Worm (Caenorhabditis elegans) whole organism, L2 larva: ENCODE measurements around the gene K10B3.5.

ENCODE experiments used
- ama-1 ChIP-seq: fragments of 150-350 bp; optimal IDR thresholded peaks from 2 replicates; lab custom pipeline; 2018; ENCODE audit warnings: inconsistent platforms
- ceh-82 ChIP-seq: fragments of 150-350 bp; optimal IDR thresholded peaks from 2 replicates; lab custom pipeline; 2014; ENCODE audit warnings: missing biosample characterization, missing genetic modification characterization
- dmd-4 ChIP-seq: sonication (generic microtip); optimal IDR thresholded peaks from 2 replicates; lab custom pipeline; 2017; ENCODE audit warnings: missing biosample characterization, missing genetic modification characterization
- egl-27 ChIP-seq: sonication (generic microtip); optimal IDR thresholded peaks from 3 replicates; lab custom pipeline; 2017; ENCODE audit warnings: missing biosample characterization, missing genetic modification reagents, missing genetic modification characterization
- gmeb-1 ChIP-seq: fragments of 150-350 bp; optimal IDR thresholded peaks from 2 replicates; lab custom pipeline; 2014; ENCODE audit warnings: missing biosample characterization, missing genetic modification characterization
- lin-39 ChIP-seq: fragments of 150-350 bp; optimal IDR thresholded peaks from 2 replicates; lab custom pipeline; 2014; ENCODE audit warnings: missing biosample characterization, missing genetic modification reagents, missing genetic modification characterization
- mdl-1 ChIP-seq, 2 experiments: fragments of 150-350 bp in 1 of 2; sonication (generic microtip) in 1 of 2; optimal IDR thresholded peaks; 2 replicates each; lab custom pipeline; 2017; ENCODE audit warnings: missing biosample characterization in 2 of 2, missing genetic modification characterization in 2 of 2
- nhr-10 ChIP-seq: sonication (generic microtip); optimal IDR thresholded peaks from 2 replicates; lab custom pipeline; 2017; ENCODE audit warnings: missing biosample characterization, missing genetic modification characterization
- nhr-237 ChIP-seq: fragments of 150-350 bp; optimal IDR thresholded peaks from 2 replicates; lab custom pipeline; 2014; ENCODE audit warnings: missing biosample characterization, missing genetic modification characterization
- nhr-6 ChIP-seq: fragments of 150-350 bp; optimal IDR thresholded peaks from 2 replicates; lab custom pipeline; 2014; ENCODE audit warnings: missing biosample characterization, missing genetic modification characterization
- peb-1 ChIP-seq: fragments of 150-350 bp; optimal IDR thresholded peaks from 2 replicates; lab custom pipeline; 2014; ENCODE audit warnings: missing biosample characterization, missing genetic modification characterization
- snpc-4 ChIP-seq: fragments of 150-350 bp; optimal IDR thresholded peaks from 2 replicates; lab custom pipeline; 2014; ENCODE audit warnings: missing biosample characterization, missing genetic modification characterization
- unc-39 ChIP-seq: fragments of 150-350 bp; optimal IDR thresholded peaks from 2 replicates; lab custom pipeline; 2014; ENCODE audit warnings: missing biosample characterization, missing genetic modification characterization
- ztf-11 ChIP-seq: sonication (generic microtip); optimal IDR thresholded peaks from 2 replicates; lab custom pipeline; 2017; ENCODE audit warnings: missing biosample characterization, missing genetic modification characterization

- TF ChIP-seq snpc-4 = no peak
- TF ChIP-seq unc-39 (tag; lab: Kevin White, UChicago) = no peak
- TF ChIP-seq gmeb-1 = no peak
- no peak for TF ChIP-seq lin-39 (tag; lab: Kevin White, UChicago)
- no peak for TF ChIP-seq nhr-10
- TF ChIP-seq ceh-82 (tag; lab: Kevin White, UChicago) = no peak
- no peak for TF ChIP-seq nhr-6 (tag; lab: Kevin White, UChicago)
- TF ChIP-seq ama-1 = no peak
- no peak for TF ChIP-seq egl-27
- no peak for TF ChIP-seq peb-1 (tag; lab: Kevin White, UChicago)
- no peak for TF ChIP-seq mdl-1 (tag; optimal IDR thresholded peaks at IDR 0.05; lab: Kevin White, UChicago)
- no peak for TF ChIP-seq nhr-237 (tag; lab: Kevin White, UChicago)
- no peak for TF ChIP-seq dmd-4 (tag; lab: Kevin White, UChicago)
- TF ChIP-seq ztf-11 (tag; lab: Kevin White, UChicago) = no peak
Measured at ce11 chrX:3063274-3063673, 43.0 kb downstream of the K10B3.5 start, which contains the start of gene ceh-30.
